Worm (Caenorhabditis elegans) whole organism, L4 larva: ENCODE data around the gene rcan-1.
A peak's percentile ranks its signal among the peaks of the same experiment; 100 is the strongest.

ENCODE experiments used
- D1046.2 ChIP-seq: fragments of 200-800 bp; sonication (Bioruptor generic); IDR thresholded peaks from 2 replicates; pipeline ENCODE4 v1.3.6; 2022; ENCODE audit warnings: missing genetic modification characterization, missing compliant biosample characterization
- F10B5.3 ChIP-seq: sonication (generic microtip); optimal IDR thresholded peaks from 2 replicates; lab custom pipeline; 2016; ENCODE audit warnings: mild to moderate bottlenecking, missing genetic modification characterization, missing compliant biosample characterization
- F49E8.2 ChIP-seq: sonication (generic microtip); optimal IDR thresholded peaks from 2 replicates; lab custom pipeline; 2016; ENCODE audit warnings: missing compliant biosample characterization, mild to moderate bottlenecking, missing genetic modification characterization, borderline replicate concordance
- T20F7.1 ChIP-seq: fragments of 200-800 bp; sonication (Bioruptor generic); optimal IDR thresholded peaks from 2 replicates; lab custom pipeline; 2018; ENCODE audit warnings: mild to moderate bottlenecking, missing genetic modification characterization, missing compliant biosample characterization
- Y5F2A.4 ChIP-seq: fragments of 200-800 bp; sonication (Bioruptor generic); optimal IDR thresholded peaks from 2 replicates; lab custom pipeline; 2018; ENCODE audit warnings: mild to moderate bottlenecking, missing genetic modification characterization, missing compliant biosample characterization
- ZK337.2 ChIP-seq: fragments of 200-800 bp; sonication (Bioruptor generic); IDR thresholded peaks from 2 replicates; pipeline ENCODE4 v1.3.6; 2022; ENCODE audit warnings: missing genetic modification reagents, missing genetic modification characterization, missing compliant biosample characterization
- ceh-20 ChIP-seq: fragments of 200-800 bp; sonication (Bioruptor generic); IDR thresholded peaks from 2 replicates; pipeline ENCODE4 v1.3.6; 2022; ENCODE audit warnings: missing genetic modification reagents, missing genetic modification characterization, missing compliant biosample characterization
- ceh-32 ChIP-seq: sonication (generic microtip); optimal IDR thresholded peaks from 2 replicates; lab custom pipeline; 2016; ENCODE audit warnings: mild to moderate bottlenecking, missing genetic modification characterization, missing compliant biosample characterization; ENCODE audit not compliant: poor library complexity
- ceh-44 ChIP-seq: fragments of 200-800 bp; sonication (Bioruptor generic); IDR thresholded peaks from 2 replicates; pipeline ENCODE4 v1.3.6; 2022; ENCODE audit warnings: missing genetic modification reagents, missing genetic modification characterization, missing compliant biosample characterization
- ceh-62 ChIP-seq: sonication (generic microtip); optimal IDR thresholded peaks from 2 replicates; lab custom pipeline; 2017; ENCODE audit warnings: missing biosample characterization, missing genetic modification characterization
- ces-1 ChIP-seq: fragments of 150-350 bp; sonication (generic microtip); optimal IDR thresholded peaks from 4 replicates; lab custom pipeline; 2014; ENCODE audit warnings: missing biosample characterization, missing genetic modification reagents, missing genetic modification characterization
- cey-2 ChIP-seq: sonication (generic microtip); optimal IDR thresholded peaks from 3 replicates; lab custom pipeline; 2017; ENCODE audit warnings: missing genetic modification characterization, mild to moderate bottlenecking, missing compliant biosample characterization, antibody characterized with exemption, borderline replicate concordance; ENCODE audit not compliant: insufficient read depth
- daf-16 ChIP-seq, 3 experiments: sonication (generic microtip); optimal IDR thresholded peaks; 2 replicates each; lab custom pipeline; 2016 to 2017; ENCODE audit warnings: missing genetic modification characterization in 3 of 3, missing genetic modification reagents in 3 of 3, mild to moderate bottlenecking in 2 of 3, missing compliant biosample characterization in 2 of 3, missing biosample characterization in 1 of 3, moderate library complexity in 1 of 3
- dmd-6 ChIP-seq: fragments of 200-800 bp; sonication (Bioruptor generic); IDR thresholded peaks from 2 replicates; pipeline ENCODE4 v1.3.6; 2022; ENCODE audit warnings: missing genetic modification reagents, missing genetic modification characterization, missing compliant biosample characterization
- dmd-8 ChIP-seq: fragments of 200-800 bp; sonication (Bioruptor generic); IDR thresholded peaks from 2 replicates; pipeline ENCODE4 v1.3.6; 2022; ENCODE audit warnings: missing genetic modification characterization, missing compliant biosample characterization
- dmd-9 ChIP-seq: fragments of 200-800 bp; sonication (Bioruptor generic); IDR thresholded peaks from 2 replicates; pipeline ENCODE4 v1.3.6; 2022; ENCODE audit warnings: missing genetic modification reagents, missing genetic modification characterization, missing compliant biosample characterization
- dpl-1 ChIP-seq: fragments of 150-350 bp; optimal IDR thresholded peaks from 2 replicates; lab custom pipeline; 2014; ENCODE audit warnings: missing biosample characterization, missing genetic modification reagents, missing genetic modification characterization
- egl-43 ChIP-seq: fragments of 200-800 bp; sonication (Bioruptor generic); IDR thresholded peaks from 2 replicates; pipeline ENCODE4 v1.3.6; 2022; ENCODE audit warnings: missing genetic modification reagents, missing genetic modification characterization, missing compliant biosample characterization
- fos-1 ChIP-seq: fragments of 150-350 bp; optimal IDR thresholded peaks from 2 replicates; lab custom pipeline; 2014; ENCODE audit warnings: missing biosample characterization, missing genetic modification characterization
- hif-1 ChIP-seq, 2 experiments: sonication (generic microtip); optimal IDR thresholded peaks; 2 replicates each; lab custom pipeline; 2016 to 2017; ENCODE audit warnings: missing compliant biosample characterization in 2 of 2, missing genetic modification characterization in 2 of 2, missing genetic modification reagents in 2 of 2, missing genotype in 2 of 2, mild to moderate bottlenecking in 1 of 2
- hlh-30 ChIP-seq: sonication (generic microtip); optimal IDR thresholded peaks from 2 replicates; lab custom pipeline; 2017; ENCODE audit warnings: antibody characterized with exemption, mild to moderate bottlenecking, missing genetic modification characterization, missing compliant biosample characterization; ENCODE audit not compliant: insufficient read depth
- jun-1 ChIP-seq: fragments of 150-350 bp; optimal IDR thresholded peaks from 2 replicates; lab custom pipeline; 2014; ENCODE audit warnings: missing biosample characterization, missing genetic modification reagents, missing genetic modification characterization
- lim-7 ChIP-seq: fragments of 200-800 bp; sonication (Bioruptor generic); IDR thresholded peaks from 2 replicates; pipeline ENCODE4 v1.3.6; 2022; ENCODE audit warnings: missing genetic modification characterization, missing compliant biosample characterization
- lin-39 ChIP-seq: fragments of 150-350 bp; optimal IDR thresholded peaks from 2 replicates; lab custom pipeline; 2014; ENCODE audit warnings: missing biosample characterization, missing genetic modification reagents, missing genetic modification characterization
- lir-3 ChIP-seq: sonication (generic microtip); optimal IDR thresholded peaks from 2 replicates; lab custom pipeline; 2016; ENCODE audit warnings: mild to moderate bottlenecking, missing genetic modification characterization, missing compliant biosample characterization
- madf-5 ChIP-seq, 2 experiments: fragments of 200-800 bp; sonication (Bioruptor generic); IDR thresholded peaks; 2 replicates each; pipeline ENCODE4 v1.3.6; 2022; ENCODE audit warnings: missing compliant biosample characterization in 2 of 2, missing genetic modification characterization in 2 of 2
- mdl-1 ChIP-seq, 2 experiments: fragments of 150-350 bp in 1 of 2; sonication (generic microtip) in 1 of 2; optimal IDR thresholded peaks; 2 replicates each; lab custom pipeline; 2014 to 2017; ENCODE audit warnings: missing biosample characterization in 2 of 2, missing genetic modification characterization in 2 of 2
- mxl-2 ChIP-seq: fragments of 200-800 bp; sonication (Bioruptor generic); conservative IDR thresholded peaks from 2 replicates; pipeline ENCODE4 v1.3.6; 2022; ENCODE audit warnings: missing genetic modification reagents, missing genetic modification characterization, missing compliant biosample characterization
- nhr-111 ChIP-seq: fragments of 200-800 bp; sonication (Bioruptor generic); optimal IDR thresholded peaks from 2 replicates; lab custom pipeline; 2018; ENCODE audit warnings: mild to moderate bottlenecking, missing genetic modification characterization, missing compliant biosample characterization
- nhr-28 ChIP-seq: fragments of 150-350 bp; optimal IDR thresholded peaks from 2 replicates; lab custom pipeline; 2014; ENCODE audit warnings: missing biosample characterization, missing genetic modification characterization
- nhr-42 ChIP-seq: fragments of 200-800 bp; sonication (Bioruptor generic); IDR thresholded peaks from 2 replicates; pipeline ENCODE4 v1.3.6; 2022; ENCODE audit warnings: missing genetic modification characterization, missing compliant biosample characterization
- nhr-76 ChIP-seq: fragments of 150-350 bp; optimal IDR thresholded peaks from 2 replicates; lab custom pipeline; 2014; ENCODE audit warnings: missing biosample characterization, missing genetic modification characterization
- nhr-77 ChIP-seq: fragments of 150-350 bp; optimal IDR thresholded peaks from 2 replicates; lab custom pipeline; 2014; ENCODE audit warnings: missing biosample characterization, missing genetic modification characterization
- pha-4 ChIP-seq, 2 experiments: fragments of 150-350 bp in 1 of 2; fragments of 200-800 bp in 1 of 2; sonication (Bioruptor generic) in 1 of 2; IDR thresholded peaks in 1 of 2; optimal IDR thresholded peaks in 1 of 2; 2 replicates each; pipeline versions ENCODE4 v1.3.6 to Lab custom; 2014 to 2022; ENCODE audit warnings: missing genetic modification characterization in 2 of 2, missing genetic modification reagents in 2 of 2, missing biosample characterization in 1 of 2, missing compliant biosample characterization in 1 of 2
- rbr-2 ChIP-seq: sonication (generic microtip); optimal IDR thresholded peaks from 2 replicates; lab custom pipeline; 2016; ENCODE audit warnings: missing genotype, missing genetic modification characterization, missing compliant biosample characterization
- saeg-2 ChIP-seq: fragments of 200-800 bp; sonication (Bioruptor generic); IDR thresholded peaks from 2 replicates; pipeline ENCODE4 v1.3.6; 2022; ENCODE audit warnings: missing genetic modification reagents, missing genetic modification characterization, missing compliant biosample characterization
- snpc-4 ChIP-seq: fragments of 150-350 bp; optimal IDR thresholded peaks from 2 replicates; lab custom pipeline; 2014; ENCODE audit warnings: missing biosample characterization, missing genetic modification characterization
- spr-3 ChIP-seq: fragments of 200-800 bp; sonication (Bioruptor generic); optimal IDR thresholded peaks from 2 replicates; lab custom pipeline; 2018; ENCODE audit warnings: mild to moderate bottlenecking, missing genetic modification characterization, missing compliant biosample characterization
- tra-1 ChIP-seq: fragments of 200-800 bp; sonication (Bioruptor generic); IDR thresholded peaks from 2 replicates; pipeline ENCODE4 v1.3.6; 2022; ENCODE audit warnings: missing genetic modification reagents, missing genetic modification characterization, missing compliant biosample characterization
- vab-7 ChIP-seq: fragments of 200-800 bp; sonication (Bioruptor generic); IDR thresholded peaks from 2 replicates; pipeline ENCODE4 v1.3.6; 2022; ENCODE audit warnings: missing genetic modification reagents, missing genetic modification characterization, missing compliant biosample characterization
- zfp-3 ChIP-seq: fragments of 200-800 bp; sonication (Bioruptor generic); conservative IDR thresholded peaks from 2 replicates; pipeline ENCODE4 v1.3.6; 2022; ENCODE audit warnings: missing genetic modification reagents, missing genetic modification characterization, missing compliant biosample characterization
- zip-2 ChIP-seq: fragments of 150-350 bp; optimal IDR thresholded peaks from 2 replicates; lab custom pipeline; 2014; ENCODE audit warnings: missing biosample characterization, missing genetic modification characterization
- ztf-11 ChIP-seq: fragments of 150-350 bp; optimal IDR thresholded peaks from 2 replicates; lab custom pipeline; 2014; ENCODE audit warnings: missing biosample characterization, missing genetic modification characterization

rcan-1 gene

DNA sequence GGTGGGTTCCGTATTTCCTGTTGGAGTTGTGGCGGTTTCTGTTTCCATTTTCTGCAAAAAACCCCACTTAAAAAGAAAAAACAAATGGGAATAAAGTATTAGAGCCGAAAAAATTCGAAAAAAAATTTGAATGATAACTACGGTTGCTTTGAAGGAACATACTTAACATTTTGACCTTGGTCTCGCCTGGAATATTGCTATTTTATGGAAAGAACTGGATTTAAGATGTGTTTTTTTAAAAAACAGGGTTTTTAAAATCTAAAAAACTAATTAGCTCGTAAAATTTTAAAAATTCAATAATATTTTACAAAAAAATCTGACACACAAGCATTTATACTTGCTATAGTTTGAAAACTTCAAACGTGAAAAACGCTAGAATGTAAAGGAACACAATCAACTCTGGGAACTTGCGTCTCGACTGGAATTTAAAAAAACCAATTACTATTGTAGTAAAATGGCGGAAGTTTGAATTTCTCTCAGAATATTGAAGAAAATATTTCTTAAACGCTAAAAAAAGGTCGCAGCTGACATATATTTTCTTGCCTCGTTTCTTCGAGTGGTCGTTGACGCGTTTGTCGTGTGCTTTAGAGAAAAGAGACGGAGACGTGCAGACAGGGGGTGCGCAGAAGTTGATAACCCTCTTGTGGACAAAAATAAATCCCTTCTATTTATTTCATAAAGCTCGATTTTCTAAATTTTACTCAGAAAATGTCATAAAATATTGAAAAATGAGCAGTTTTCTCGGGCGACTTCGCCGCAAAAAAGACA is 14.2 kb upstream of the rcan-1 start, which contains the start of the genes lgg-3 and rgs-5 (continued):
- TF ChIP-seq egl-43 (no peak), dpl-1 (GFP tag; lab: Kevin White, UChicago) (peak; percentile 58), lim-7 (GFP tag; lab: Robert Waterston, UW) (no peak), F49E8.2 (tag; lab: Kevin White, UChicago) (peak; percentile 82), jun-1 (tag; lab: Kevin White, UChicago) (no peak), nhr-111 (GFP tag; lab: Kevin White, UChicago) (no peak), nhr-28 (tag; lab: Kevin White, UChicago) (peak; percentile 51), mxl-2 (GFP tag; lab: Robert Waterston, UW) (no peak), Y5F2A.4 (no peak), mdl-1 (tag; optimal IDR thresholded peaks at IDR 0.05; lab: Kevin White, UChicago) (no peak), daf-16 (GFP tag; optimal IDR thresholded peaks at IDR 0.05; lab: Kevin White, UChicago) (no peak), daf-16 (tag; optimal IDR thresholded peaks at IDR 0.05; lab: Kevin White, UChicago) (peak; percentile 8), nhr-42 (GFP tag; lab: Robert Waterston, UW) (no peak), zfp-3 (no peak), D1046.2 (GFP tag; lab: Robert Waterston, UW) (no peak), spr-3 (no peak), cey-2 (tag; lab: Kevin White, UChicago) (no peak), snpc-4 (tag; lab: Kevin White, UChicago) (no peak), saeg-2 (GFP tag; lab: Robert Waterston, UW) (no peak), ceh-20 (GFP tag; lab: Robert Waterston, UW) (no peak), ceh-62 (no peak), dmd-8 (no peak), ztf-11 (tag; lab: Kevin White, UChicago) (no peak), T20F7.1 (GFP tag; lab: Kevin White, UChicago) (no peak), dmd-9 (GFP tag; lab: Robert Waterston, UW) (no peak), F10B5.3 (no peak), lir-3 (tag; lab: Kevin White, UChicago) (no peak), lin-39 (tag; lab: Kevin White, UChicago) (no peak), madf-5 (GFP tag; IDR thresholded peaks at IDR 0.05; lab: Robert Waterston, UW) (no peak), tra-1 (no peak), nhr-77 (tag; lab: Kevin White, UChicago) (no peak), nhr-76 (tag; lab: Kevin White, UChicago) (no peak), ceh-32 (tag; lab: Kevin White, UChicago) (no peak), hlh-30 (tag; lab: Kevin White, UChicago) (peak; percentile 44), vab-7 (GFP tag; lab: Robert Waterston, UW) (no peak), pha-4 (GFP tag; IDR thresholded peaks at IDR 0.05; lab: Robert Waterston, UW) (no peak), pha-4 (tag; optimal IDR thresholded peaks at IDR 0.05; lab: Kevin White, UChicago) (no peak), dmd-6 (GFP tag; lab: Robert Waterston, UW) (no peak), ceh-44 (no peak), rbr-2 (peak; percentile 14), ZK337.2 (GFP tag; lab: Robert Waterston, UW) (no peak), hif-1 (tag; optimal IDR thresholded peaks at IDR 0.05; lab: Kevin White, UChicago) (peak in 1 of 2 experiments; percentile 22), zip-2 (tag; lab: Kevin White, UChicago) (no peak), ces-1 (GFP tag; lab: Kevin White, UChicago) (no peak), fos-1 (no peak)
